Fruit fly (Drosophila melanogaster) whole organism, embryonic: ENCODE data around the gene CG10232.

ENCODE experiments used
- Bgb ChIP-seq: fragments of 200-800 bp; sonication (Bioruptor generic); IDR thresholded peaks from 2 replicates; pipeline ENCODE4 v1.3.6; 2022; ENCODE audit warnings: missing biosample characterization, missing genetic modification characterization; ENCODE audit not compliant: partially characterized antibody
- Blimp-1 ChIP-seq: fragments of 200-800 bp; sonication (Bioruptor generic); optimal IDR thresholded peaks from 3 replicates; lab custom pipeline; 2018; ENCODE audit warnings: missing biosample characterization, missing genetic modification characterization, mild to moderate bottlenecking, moderate library complexity, missing genetic modification reagents
- CG10267 ChIP-seq: fragments of 200-800 bp; sonication (Bioruptor generic); optimal IDR thresholded peaks from 2 replicates; lab custom pipeline; 2018; ENCODE audit warnings: missing biosample characterization, mild to moderate bottlenecking, missing genetic modification characterization, moderate library complexity
- CG10274 ChIP-seq: fragments of 200-800 bp; sonication (Bioruptor generic); optimal IDR thresholded peaks from 3 replicates; lab custom pipeline; 2017; ENCODE audit warnings: missing biosample characterization, mild to moderate bottlenecking, missing genetic modification characterization
- CG11560 ChIP-seq: fragments of 200-800 bp; sonication (Bioruptor generic); IDR thresholded peaks from 3 replicates; pipeline ENCODE4 v1.3.6; 2022; ENCODE audit warnings: missing biosample characterization, missing genetic modification characterization
- CG12391 ChIP-seq: fragments of 200-800 bp; sonication (Bioruptor generic); optimal IDR thresholded peaks from 3 replicates; lab custom pipeline; 2018; ENCODE audit warnings: missing biosample characterization, mild to moderate bottlenecking, missing genetic modification characterization, moderate library complexity
- CG15269 ChIP-seq: fragments of 200-800 bp; sonication (Bioruptor generic); optimal IDR thresholded peaks from 2 replicates; lab custom pipeline; 2018; ENCODE audit warnings: missing biosample characterization, mild to moderate bottlenecking, missing genetic modification characterization, moderate library complexity
- CG1603 ChIP-seq: fragments of 200-800 bp; sonication (Bioruptor generic); optimal IDR thresholded peaks from 2 replicates; lab custom pipeline; 2019; ENCODE audit warnings: missing biosample characterization, mild to moderate bottlenecking, missing genetic modification characterization, moderate library complexity
- CG17328 ChIP-seq: fragments of 200-800 bp; sonication (Bioruptor generic); IDR thresholded peaks from 2 replicates; pipeline ENCODE4 v1.3.6; 2022; ENCODE audit warnings: missing biosample characterization, missing genetic modification characterization
- CG2120 ChIP-seq: fragments of 200-800 bp; sonication (Bioruptor generic); optimal IDR thresholded peaks from 3 replicates; lab custom pipeline; 2016; ENCODE audit warnings: missing biosample characterization, missing genetic modification characterization
- CG31388 ChIP-seq: fragments of 200-800 bp; sonication (Bioruptor generic); optimal IDR thresholded peaks from 2 replicates; lab custom pipeline; 2016; ENCODE audit warnings: missing biosample characterization, missing genetic modification characterization
- CG34422 ChIP-seq: fragments of 200-800 bp; sonication (Bioruptor generic); IDR thresholded peaks from 3 replicates; pipeline ENCODE4 v1.3.6; 2022; ENCODE audit warnings: missing biosample characterization, missing genetic modification characterization
- CG8359 ChIP-seq: fragments of 200-800 bp; sonication (Bioruptor generic); optimal IDR thresholded peaks from 2 replicates; lab custom pipeline; 2017; ENCODE audit warnings: missing biosample characterization, mild to moderate bottlenecking, missing genetic modification characterization, borderline replicate concordance
- CG8924 ChIP-seq: fragments of 200-800 bp; optimal IDR thresholded peaks from 3 replicates; lab custom pipeline; 2019; ENCODE audit warnings: missing biosample characterization, mild to moderate bottlenecking, missing genetic modification characterization, moderate library complexity
- CHES-1-like ChIP-seq: fragments of 200-800 bp; sonication (Bioruptor generic); optimal IDR thresholded peaks from 2 replicates; lab custom pipeline; 2016; ENCODE audit warnings: missing biosample characterization, missing genetic modification characterization
- CTCF ChIP-seq: fragments of 200-800 bp; sonication (Bioruptor generic); optimal IDR thresholded peaks from 2 replicates; lab custom pipeline; 2017; ENCODE audit warnings: missing biosample characterization, mild to moderate bottlenecking, missing genetic modification characterization, moderate library complexity
- CoRest ChIP-seq: fragments of 200-800 bp; sonication (Bioruptor generic); optimal IDR thresholded peaks from 3 replicates; lab custom pipeline; 2018; ENCODE audit warnings: missing biosample characterization, mild to moderate bottlenecking, missing genetic modification characterization, moderate library complexity
- D19A ChIP-seq: fragments of 200-800 bp; optimal IDR thresholded peaks from 3 replicates; lab custom pipeline; 2019; ENCODE audit warnings: missing biosample characterization, mild to moderate bottlenecking, missing genetic modification characterization, moderate library complexity
- Ets65A ChIP-seq: fragments of 200-800 bp; sonication (Bioruptor generic); peaks from one replicate; lab custom pipeline; 2016; ENCODE audit warnings: missing biosample characterization, missing genetic modification characterization
- HLH4C ChIP-seq: fragments of 200-800 bp; sonication (Bioruptor generic); IDR thresholded peaks from 3 replicates; pipeline ENCODE4 v1.3.6; 2022; ENCODE audit warnings: missing biosample characterization, missing genetic modification characterization; ENCODE audit not compliant: partially characterized antibody
- HLHmδ ChIP-seq: fragments of 200-800 bp; sonication (Bioruptor generic); optimal IDR thresholded peaks from 2 replicates; lab custom pipeline; 2018; ENCODE audit warnings: missing biosample characterization, mild to moderate bottlenecking, missing genetic modification characterization, moderate library complexity
- Lpt ChIP-seq: fragments of >200 bp; optimal IDR thresholded peaks from 2 replicates; lab custom pipeline; 2018; ENCODE audit warnings: missing biosample characterization, missing genetic modification characterization
- MBD-R2 ChIP-seq: fragments of 200-800 bp; sonication (Bioruptor generic); IDR thresholded peaks from 2 replicates; pipeline ENCODE4 v1.3.6; 2022; ENCODE audit warnings: missing biosample characterization, missing genetic modification characterization
- Mes4 ChIP-seq: fragments of 200-800 bp; sonication (Bioruptor generic); optimal IDR thresholded peaks from 2 replicates; lab custom pipeline; 2016; ENCODE audit warnings: missing biosample characterization, missing genetic modification characterization
- Nf-YB ChIP-seq: fragments of 200-800 bp; sonication (Bioruptor generic); optimal IDR thresholded peaks from 3 replicates; lab custom pipeline; 2019; ENCODE audit warnings: missing biosample characterization, mild to moderate bottlenecking, missing genetic modification characterization, moderate library complexity
- Nf-YC ChIP-seq: fragments of 200-800 bp; optimal IDR thresholded peaks from 3 replicates; lab custom pipeline; 2019; ENCODE audit warnings: missing biosample characterization, mild to moderate bottlenecking, missing genetic modification characterization, moderate library complexity
- Pdp1 ChIP-seq, 2 experiments: fragments of 200-800 bp; sonication (Bioruptor generic); optimal IDR thresholded peaks; 3 replicates each; lab custom pipeline; 2016; ENCODE audit warnings: missing biosample characterization in 2 of 2, missing genetic modification characterization in 2 of 2, mild to moderate bottlenecking in 1 of 2, moderate library complexity in 1 of 2
- Rfx ChIP-seq: fragments of 200-800 bp; sonication (Bioruptor generic); IDR thresholded peaks from 2 replicates; pipeline ENCODE4 v1.3.6; 2022; ENCODE audit warnings: missing biosample characterization, missing genetic modification characterization
- Sin3A ChIP-seq: fragments of >200 bp; optimal IDR thresholded peaks from 2 replicates; lab custom pipeline; 2018
- Sry-δ ChIP-seq: fragments of 200-800 bp; sonication (Bioruptor generic); optimal IDR thresholded peaks from 2 replicates; lab custom pipeline; 2016; ENCODE audit warnings: missing biosample characterization, missing genetic modification characterization
- Stat92E ChIP-seq, 3 experiments: fragments of >200 bp in 2 of 3; fragments of 200-800 bp in 1 of 3; sonication (Bioruptor generic) in 1 of 3; optimal IDR thresholded peaks; 2 replicates each; lab custom pipeline; 2017 to 2019; ENCODE audit warnings: missing biosample characterization in 3 of 3, missing genetic modification characterization in 3 of 3, mild to moderate bottlenecking in 1 of 3, moderate library complexity in 1 of 3
- Vsx1 ChIP-seq: fragments of 200-800 bp; sonication (Bioruptor generic); optimal IDR thresholded peaks from 2 replicates; lab custom pipeline; 2017; ENCODE audit warnings: missing biosample characterization, mild to moderate bottlenecking, missing genetic modification characterization, missing genetic modification reagents
- YL-1 ChIP-seq: fragments of 200-800 bp; sonication (Bioruptor generic); optimal IDR thresholded peaks from 3 replicates; lab custom pipeline; 2017; ENCODE audit warnings: missing biosample characterization, mild to moderate bottlenecking, missing genetic modification characterization
- disco-r ChIP-seq: fragments of 200-800 bp; sonication (Bioruptor generic); optimal IDR thresholded peaks from 2 replicates; lab custom pipeline; 2016; ENCODE audit warnings: missing biosample characterization, missing genetic modification characterization
- dm ChIP-seq: fragments of 200-800 bp; sonication (Bioruptor generic); optimal IDR thresholded peaks from 3 replicates; lab custom pipeline; 2016; ENCODE audit warnings: missing biosample characterization, missing genetic modification characterization
- gem ChIP-seq: fragments of 200-800 bp; sonication (Bioruptor generic); optimal IDR thresholded peaks from 2 replicates; lab custom pipeline; 2019; ENCODE audit warnings: missing biosample characterization, mild to moderate bottlenecking, missing genetic modification characterization, moderate library complexity
- gfzf ChIP-seq: fragments of 200-800 bp; sonication (Bioruptor generic); optimal IDR thresholded peaks from 2 replicates; lab custom pipeline; 2016; ENCODE audit warnings: missing biosample characterization, mild to moderate bottlenecking, missing genetic modification characterization, moderate library complexity
- gsb-n ChIP-seq: fragments of 200-800 bp; sonication (Bioruptor generic); optimal IDR thresholded peaks from 3 replicates; lab custom pipeline; 2018; ENCODE audit warnings: missing biosample characterization, mild to moderate bottlenecking, missing genetic modification characterization
- jumu ChIP-seq: fragments of 200-800 bp; sonication (Bioruptor generic); optimal IDR thresholded peaks from 3 replicates; lab custom pipeline; 2016; ENCODE audit warnings: missing biosample characterization, missing genetic modification characterization
- knrl ChIP-seq: fragments of 200-800 bp; sonication (Bioruptor generic); IDR thresholded peaks from 3 replicates; pipeline ENCODE4 v1.3.6; 2022; ENCODE audit warnings: missing biosample characterization, missing genetic modification characterization; ENCODE audit not compliant: partially characterized antibody
- nmo ChIP-seq: fragments of 200-800 bp; sonication (Bioruptor generic); optimal IDR thresholded peaks from 2 replicates; lab custom pipeline; 2018; ENCODE audit warnings: missing biosample characterization, mild to moderate bottlenecking, missing genetic modification characterization, moderate library complexity
- nom ChIP-seq: fragments of 200-800 bp; sonication (Bioruptor generic); optimal IDR thresholded peaks from 2 replicates; lab custom pipeline; 2017; ENCODE audit warnings: missing biosample characterization, missing genetic modification characterization, mild to moderate bottlenecking, moderate library complexity, missing genetic modification reagents
- onecut ChIP-seq: fragments of 200-800 bp; sonication (Bioruptor generic); IDR thresholded peaks from 2 replicates; pipeline ENCODE4 v1.3.6; 2022; ENCODE audit warnings: missing biosample characterization, missing genetic modification characterization
- pfk ChIP-seq: fragments of 200-800 bp; sonication (Bioruptor generic); optimal IDR thresholded peaks from 2 replicates; lab custom pipeline; 2018; ENCODE audit warnings: missing biosample characterization, mild to moderate bottlenecking, missing genetic modification characterization, moderate library complexity
- pzg ChIP-seq: fragments of 200-800 bp; sonication (Bioruptor generic); optimal IDR thresholded peaks from 3 replicates; lab custom pipeline; 2018; ENCODE audit warnings: missing biosample characterization, mild to moderate bottlenecking, missing genetic modification characterization, moderate library complexity
- twi ChIP-seq: fragments of 200-800 bp; optimal IDR thresholded peaks from 2 replicates; lab custom pipeline; 2019; ENCODE audit warnings: missing biosample characterization, mild to moderate bottlenecking, missing genetic modification characterization, moderate library complexity
- unc-4 ChIP-seq: fragments of 200-800 bp; sonication (Bioruptor generic); IDR thresholded peaks from 2 replicates; pipeline ENCODE4 v1.3.6; 2022; ENCODE audit warnings: missing biosample characterization, missing genetic modification characterization; ENCODE audit not compliant: partially characterized antibody
- unpg ChIP-seq: fragments of 200-800 bp; sonication (Bioruptor generic); optimal IDR thresholded peaks from 3 replicates; lab custom pipeline; 2018; ENCODE audit warnings: missing biosample characterization, mild to moderate bottlenecking, missing genetic modification characterization, moderate library complexity
- zen ChIP-seq: fragments of 200-800 bp; sonication (Bioruptor generic); optimal IDR thresholded peaks from 3 replicates; lab custom pipeline; 2018; ENCODE audit warnings: missing biosample characterization, mild to moderate bottlenecking, missing genetic modification characterization, moderate library complexity

Gene CG10232

DNA sequence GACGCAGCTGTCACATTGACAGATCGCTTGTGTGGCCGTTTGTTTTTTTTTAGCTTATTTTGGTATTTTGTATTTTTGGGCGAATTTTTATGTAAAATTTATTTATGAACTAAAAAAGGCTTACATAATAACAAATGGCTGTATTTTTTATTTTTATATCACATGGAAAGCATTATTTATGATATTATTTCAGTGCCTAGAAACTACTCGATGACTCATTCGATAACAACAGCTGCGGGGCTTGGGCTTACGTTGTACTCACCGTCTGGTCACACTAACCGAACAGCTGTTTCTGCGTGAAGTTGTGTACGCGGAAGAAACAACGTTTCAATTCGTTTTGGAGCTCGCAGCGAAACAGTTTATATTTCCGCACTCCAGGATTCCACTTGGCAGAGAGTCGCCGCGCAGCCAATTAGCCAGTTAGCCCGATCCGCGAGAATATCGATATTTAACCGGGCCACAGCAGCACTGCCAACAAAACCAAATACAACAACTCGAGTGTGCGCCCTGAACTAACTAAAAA is 11.6 kb upstream of the CG10232 start, which contains the start of the genes Hmgcr and Rpn9 (continued):
- TF ChIP-seq CG8924 (tag; lab: Kevin White, UChicago), result peak; percentile 44
- TF ChIP-seq nom (GFP tag; lab: Kevin White, UChicago), result peak; percentile 49
- peak; percentile 67; the same call in 1 of the 3 replicates for TF ChIP-seq CG34422
- TF ChIP-seq YL-1 (GFP tag; lab: Kevin White, UChicago), result peak; percentile 87
- peak; percentile 90 for TF ChIP-seq pzg
- TF ChIP-seq gem (tag; lab: Kevin White, UChicago), result peak; percentile 35
- TF ChIP-seq unpg (GFP tag; lab: Kevin White, UChicago), result peak; percentile 21
- peak; percentile 93 for TF ChIP-seq gfzf (GFP tag; lab: Kevin White, UChicago)
- peak; percentile 8 for TF ChIP-seq pfk
- TF ChIP-seq HLH4C (GFP tag; lab: Robert Waterston, UW), result peak; percentile 8; the same call in 1 of the 3 replicates
- no peak for TF ChIP-seq Lpt
- TF ChIP-seq Nf-YC (tag; lab: Kevin White, UChicago), result peak; percentile 38
- TF ChIP-seq CG10267 (tag; lab: Kevin White, UChicago), result peak; percentile 68
- TF ChIP-seq knrl (GFP tag; lab: Robert Waterston, UW), result peak; percentile 9; the same call in 1 of the 3 replicates
- peak; percentile 11 for TF ChIP-seq Blimp-1 (GFP tag; lab: Kevin White, UChicago)
- peak; percentile 58 for TF ChIP-seq CG1603
- peak; percentile 53 for TF ChIP-seq CHES-1-like
- TF ChIP-seq Vsx1 (GFP tag; lab: Kevin White, UChicago), result peak; percentile 68
- peak; percentile 31; the same call in 1 of the 2 replicates for TF ChIP-seq Bgb
- 0 out of 2 replicates have a peak, but pooled peaks have one; percentile 44 for TF ChIP-seq unc-4 (GFP tag; lab: Robert Waterston, UW)
- TF ChIP-seq CG12391, result peak; percentile 63
- peak; percentile 50 for TF ChIP-seq Mes4
- peak; percentile 27 for TF ChIP-seq CG2120 (GFP tag; lab: Kevin White, UChicago)
- TF ChIP-seq Ets65A (GFP tag; lab: Kevin White, UChicago), result peak; percentile 6
- TF ChIP-seq Pdp1 (GFP tag; optimal IDR thresholded peaks at IDR 0.05; lab: Kevin White, UChicago), result peak in 1 of 2 experiments; percentile 99
- TF ChIP-seq CG8359 (GFP tag; lab: Kevin White, UChicago), result peak; percentile 9
- TF ChIP-seq jumu (GFP tag; lab: Kevin White, UChicago), result peak; percentile 8
- TF ChIP-seq CG15269 (tag; lab: Kevin White, UChicago), result peak; percentile 16
- peak; percentile 99 for TF ChIP-seq CG11560 (tag; lab: Robert Waterston, UW)
- no peak for TF ChIP-seq CG10274 (GFP tag; lab: Kevin White, UChicago)
- TF ChIP-seq zen (tag; lab: Kevin White, UChicago), result peak; percentile 45
- TF ChIP-seq onecut (GFP tag; lab: Robert Waterston, UW), result peak; percentile 26; the same call in 1 of the 2 replicates
- TF ChIP-seq Stat92E (GFP tag; optimal IDR thresholded peaks at IDR 0.05; lab: Kevin White, UChicago), result peak in 1 of 3 experiments; percentile 56
- peak; percentile 41 for TF ChIP-seq dm (GFP tag; lab: Kevin White, UChicago)
- TF ChIP-seq Sry-δ, result peak; percentile 52
- peak; percentile 95 for TF ChIP-seq Sin3A (lab: Kevin White, UChicago)
- TF ChIP-seq twi (tag; lab: Kevin White, UChicago), result peak; percentile 43
- peak; percentile 55 for TF ChIP-seq CoRest (tag; lab: Kevin White, UChicago)
- TF ChIP-seq disco-r, result no peak
- TF ChIP-seq Rfx (GFP tag; lab: Robert Waterston, UW), result no peak
- no peak for TF ChIP-seq CG31388 (GFP tag; lab: Kevin White, UChicago)
- peak; percentile 58 for TF ChIP-seq CTCF (GFP tag; lab: Kevin White, UChicago)
- peak; percentile 27 for TF ChIP-seq Nf-YB (GFP tag; lab: Kevin White, UChicago)
- peak; percentile 14 for TF ChIP-seq D19A (tag; lab: Kevin White, UChicago)
- peak; percentile 49 for TF ChIP-seq gsb-n
- TF ChIP-seq nmo (GFP tag; lab: Kevin White, UChicago), result peak; percentile 67
- peak; percentile 38; the same call in 1 of the 2 replicates for TF ChIP-seq CG17328 (GFP tag; lab: Robert Waterston, UW)
- peak; percentile 72 for TF ChIP-seq HLHmδ (GFP tag; lab: Kevin White, UChicago)
- peak; percentile 73 for TF ChIP-seq MBD-R2 (GFP tag; lab: Robert Waterston, UW)
